Worm (Caenorhabditis elegans): ENCODE data around the gene srj-37.

DNA sequence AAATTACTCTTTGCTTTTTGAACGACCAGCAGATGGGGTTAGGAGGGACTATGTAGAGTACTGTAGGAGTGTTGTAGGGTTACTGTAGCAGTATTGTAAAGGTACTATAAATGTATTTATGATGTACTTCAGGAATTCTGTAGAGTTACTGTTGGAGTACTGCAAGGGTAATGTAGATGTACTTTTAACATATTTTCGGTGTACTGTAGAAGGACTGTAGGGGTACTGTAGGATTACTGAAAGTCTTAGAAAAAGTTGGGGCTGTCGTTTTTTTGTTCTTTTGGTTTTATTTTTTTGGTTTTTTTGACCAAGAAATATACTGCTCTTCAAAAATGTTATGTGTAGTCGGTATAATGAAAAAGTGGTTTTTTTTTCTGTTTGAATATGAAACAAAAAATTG is 39.8 kb upstream of the srj-37 start:
- TF ChIP-seq tbx-2 (tag; optimal IDR thresholded peaks at IDR 0.05) (no peak), fkh-10 (GFP tag; optimal IDR thresholded peaks at IDR 0.05) (no peak), ceh-24 (tag; optimal IDR thresholded peaks at IDR 0.05) (no peak), nhr-11 (tag; optimal IDR thresholded peaks at IDR 0.05) (no peak), F13H6.1 (tag; optimal IDR thresholded peaks at IDR 0.05) (no peak), pat-9 (tag; optimal IDR thresholded peaks at IDR 0.05) (no peak), hlh-30 (tag; optimal IDR thresholded peaks at IDR 0.05; ENCODE audit: insufficient read depth) (no peak)

All from whole organism, late embryonic.